Fruit fly (Drosophila melanogaster) whole organism, prepupa: Measurements from ENCODE around the gene CG16852.

Experiments
- CG10631 ChIP-seq: fragments of 200-800 bp; sonication (Bioruptor generic); optimal IDR thresholded peaks from 2 replicates; lab custom pipeline; 2016; ENCODE audit warnings: missing biosample characterization, missing genetic modification characterization
- CG10669 ChIP-seq: fragments of 200-800 bp; sonication (Bioruptor generic); optimal IDR thresholded peaks from 3 replicates; lab custom pipeline; 2018; ENCODE audit warnings: missing biosample characterization, mild to moderate bottlenecking, missing genetic modification characterization, moderate library complexity
- CG1621 ChIP-seq: fragments of 200-800 bp; sonication (Bioruptor generic); optimal IDR thresholded peaks from 3 replicates; lab custom pipeline; 2018; ENCODE audit warnings: missing biosample characterization, mild to moderate bottlenecking, missing genetic modification characterization
- CG3919 ChIP-seq: fragments of 200-800 bp; sonication (Bioruptor generic); optimal IDR thresholded peaks from 3 replicates; lab custom pipeline; 2016; ENCODE audit warnings: missing biosample characterization, missing genetic modification characterization
- CG4318 ChIP-seq: fragments of 200-800 bp; sonication (Bioruptor generic); optimal IDR thresholded peaks from 3 replicates; lab custom pipeline; 2017; ENCODE audit warnings: missing biosample characterization, mild to moderate bottlenecking, missing genetic modification characterization
- CG6792 ChIP-seq: fragments of 200-800 bp; sonication (Bioruptor generic); optimal IDR thresholded peaks from 3 replicates; lab custom pipeline; 2016; ENCODE audit warnings: missing biosample characterization, missing genetic modification characterization
- CG6854 ChIP-seq: fragments of 200-800 bp; sonication (Bioruptor generic); optimal IDR thresholded peaks from 2 replicates; lab custom pipeline; 2017; ENCODE audit warnings: missing biosample characterization, mild to moderate bottlenecking, missing genetic modification characterization
- OdsH ChIP-seq: fragments of 200-800 bp; sonication (Bioruptor generic); optimal IDR thresholded peaks from 3 replicates; lab custom pipeline; 2016; ENCODE audit warnings: missing biosample characterization, missing genetic modification characterization
- net ChIP-seq: fragments of 200-800 bp; sonication (Bioruptor generic); optimal IDR thresholded peaks from 3 replicates; lab custom pipeline; 2016; ENCODE audit warnings: missing biosample characterization, missing genetic modification characterization
- pdm3 ChIP-seq: fragments of 200-800 bp; sonication (Bioruptor generic); optimal IDR thresholded peaks from 3 replicates; lab custom pipeline; 2016; ENCODE audit warnings: missing biosample characterization, missing genetic modification characterization
- spab ChIP-seq: fragments of 200-800 bp; sonication (Bioruptor generic); optimal IDR thresholded peaks from 2 replicates; lab custom pipeline; 2017; ENCODE audit warnings: missing biosample characterization, mild to moderate bottlenecking, missing genetic modification characterization, missing genetic modification reagents
- vri ChIP-seq: fragments of 200-800 bp; sonication (Bioruptor generic); optimal IDR thresholded peaks from 3 replicates; lab custom pipeline; 2016; ENCODE audit warnings: missing biosample characterization, mild to moderate bottlenecking, missing genetic modification characterization

dm6 chr2L:13513033-13513330, 27.6 kb upstream of the CG16852 start:
- TF ChIP-seq CG6792 (no peak), pdm3 (GFP tag; lab: Kevin White, UChicago) (no peak), net (GFP tag; lab: Kevin White, UChicago) (no peak), spab (GFP tag; lab: Kevin White, UChicago) (no peak), CG6854 (GFP tag; lab: Kevin White, UChicago) (no peak), vri (GFP tag; lab: Kevin White, UChicago) (no peak), OdsH (no peak), CG1621 (tag; lab: Kevin White, UChicago) (no peak), CG10669 (GFP tag; lab: Kevin White, UChicago) (no peak), CG4318 (no peak), CG3919 (GFP tag; lab: Kevin White, UChicago) (no peak), CG10631 (GFP tag; lab: Kevin White, UChicago) (no peak)
